Fruit fly (Drosophila melanogaster): ENCODE data around the gene LysP.

The LysP gene

dm6 chr3L:1204674-1205547 lies 13.6 kb downstream of the LysP start, which contains the start of gene CG9119 (continued):
- TF ChIP-seq CG13287 (GFP tag; IDR thresholded peaks at IDR 0.05; ENCODE audit: partially characterized antibody): no peak
- TF ChIP-seq peb (GFP tag; IDR thresholded peaks at IDR 0.05): 0 out of 2 replicates have a peak, but pooled peaks have one; percentile 13
- TF ChIP-seq Dad (GFP tag; optimal IDR thresholded peaks at IDR 0.05): peak; percentile 22
- 0 out of 2 replicates have a peak, but pooled peaks have one; percentile 40 for TF ChIP-seq Awh (GFP tag; IDR thresholded peaks at IDR 0.05)
- no peak for TF ChIP-seq C15 (GFP tag; IDR thresholded peaks at IDR 0.05)
- TF ChIP-seq Hand (GFP tag; optimal IDR thresholded peaks at IDR 0.05): peak; percentile 75
- peak; percentile 50 for TF ChIP-seq CG13894 (tag; optimal IDR thresholded peaks at IDR 0.05)
- TF ChIP-seq sug (tag; optimal IDR thresholded peaks at IDR 0.05): peak; percentile 83
- no peak for TF ChIP-seq mirr (GFP tag; optimal IDR thresholded peaks at IDR 0.05)
- no peak for TF ChIP-seq CG9797 (GFP tag; optimal IDR thresholded peaks at IDR 0.05)
- TF ChIP-seq tgo (GFP tag; IDR thresholded peaks at IDR 0.05): peak; percentile 59
- TF ChIP-seq unc-4 (GFP tag; IDR thresholded peaks at IDR 0.05; ENCODE audit: partially characterized antibody): no peak
- no peak for TF ChIP-seq cato (GFP tag; optimal IDR thresholded peaks at IDR 0.05; ENCODE audit: borderline replicate concordance)
- TF ChIP-seq Ravus (GFP tag; IDR thresholded peaks at IDR 0.05): 0 out of 2 replicates have a peak, but pooled peaks have one; percentile 1
- peak; percentile 7 for TF ChIP-seq wek (GFP tag; optimal IDR thresholded peaks at IDR 0.05)
- TF ChIP-seq ci (GFP tag; IDR thresholded peaks at IDR 0.05): no peak
- peak; percentile 57 for TF ChIP-seq CG9876 (GFP tag; optimal IDR thresholded peaks at IDR 0.05)
- TF ChIP-seq al (GFP tag; IDR thresholded peaks at IDR 0.05): no peak; the same call in 1 of the 2 replicates
- TF ChIP-seq sr (GFP tag; IDR thresholded peaks at IDR 0.05): no peak; the same call in 2 of the 3 replicates
- no peak for TF ChIP-seq CG3407 (GFP tag; optimal IDR thresholded peaks at IDR 0.05)
- no peak for TF ChIP-seq prd (optimal IDR thresholded peaks at IDR 0.05)
- peak; percentile 70; the same call in 2 of the 3 replicates for TF ChIP-seq prd (GFP tag; IDR thresholded peaks at IDR 0.05)
- TF ChIP-seq gt (GFP tag; IDR thresholded peaks at IDR 0.05): no peak
- TF ChIP-seq lbe (GFP tag; optimal IDR thresholded peaks at IDR 0.05): no peak
- TF ChIP-seq CG31441 (GFP tag; IDR thresholded peaks at IDR 0.05): peak; percentile 61; the same call in 1 of the 2 replicates
- TF ChIP-seq CG2889 (GFP tag; IDR thresholded peaks at IDR 0.05): 0 out of 3 replicates have a peak, but pooled peaks have one; percentile 24
- TF ChIP-seq Mrtf (GFP tag; IDR thresholded peaks at IDR 0.05): no peak
- peak; percentile 67 for TF ChIP-seq CG34376 (GFP tag; optimal IDR thresholded peaks at IDR 0.05)
- peak; percentile 37 to 67 for TF ChIP-seq Hr51 (GFP tag; optimal IDR thresholded peaks at IDR 0.05)
- TF ChIP-seq Dip2 (GFP tag; IDR thresholded peaks at IDR 0.05): peak; percentile 11; the same call in 1 of the 2 replicates
- TF ChIP-seq toy (GFP tag; IDR thresholded peaks at IDR 0.05): no peak
- TF ChIP-seq NK7.1 (GFP tag; optimal IDR thresholded peaks at IDR 0.05): no peak
- peak; percentile 12 for TF ChIP-seq CG15696 (tag; optimal IDR thresholded peaks at IDR 0.05)
- TF ChIP-seq H2.0 (GFP tag; IDR thresholded peaks at IDR 0.05): no peak
- TF ChIP-seq CG12104 (GFP tag; optimal IDR thresholded peaks at IDR 0.05): peak; percentile 24
- TF ChIP-seq kah (GFP tag; optimal IDR thresholded peaks at IDR 0.05): no peak
- peak; percentile 40 for TF ChIP-seq oc (tag; optimal IDR thresholded peaks at IDR 0.05)
- no peak for TF ChIP-seq CG10321 (GFP tag; IDR thresholded peaks at IDR 0.05)
- peak; percentile 51 for TF ChIP-seq pum (GFP tag; optimal IDR thresholded peaks at IDR 0.05)
- TF ChIP-seq Pdp1 (GFP tag; optimal IDR thresholded peaks at IDR 0.05): peak; percentile 42 to 66
- peak; percentile 37 for TF ChIP-seq bab2 (GFP tag; optimal IDR thresholded peaks at IDR 0.05)
- TF ChIP-seq org-1 (GFP tag; optimal IDR thresholded peaks at IDR 0.05): peak; percentile 80
- peak; percentile 47 for TF ChIP-seq fd3F (GFP tag; optimal IDR thresholded peaks at IDR 0.05)
- peak; percentile 69 for TF ChIP-seq CG12659 (GFP tag; optimal IDR thresholded peaks at IDR 0.05)
- no peak for TF ChIP-seq Dfd (GFP tag; optimal IDR thresholded peaks at IDR 0.05)
- peak; percentile 11 for TF ChIP-seq trem (tag; optimal IDR thresholded peaks at IDR 0.05)
- TF ChIP-seq repo (GFP tag; optimal IDR thresholded peaks at IDR 0.05): no peak
- peak; percentile 28 for TF ChIP-seq CG15514 (GFP tag; optimal IDR thresholded peaks at IDR 0.05)
